Fruit fly (Drosophila melanogaster) whole organism, embryonic: Measurements from ENCODE around the gene CG13108.

Experiments
- Ada2b ChIP-seq: fragments of 200-800 bp; sonication (Bioruptor generic); IDR thresholded peaks from 2 replicates; pipeline ENCODE4 v1.3.6; 2022; ENCODE audit warnings: missing biosample characterization, missing genetic modification characterization
- B-H2 ChIP-seq: fragments of 200-800 bp; sonication (Bioruptor generic); optimal IDR thresholded peaks from 2 replicates; lab custom pipeline; 2018; ENCODE audit warnings: missing biosample characterization, mild to moderate bottlenecking, missing genetic modification characterization
- CG11085 ChIP-seq: fragments of 200-800 bp; sonication (Bioruptor generic); IDR thresholded peaks from 2 replicates; pipeline ENCODE4 v1.3.6; 2022; ENCODE audit warnings: missing biosample characterization, missing genetic modification characterization
- CG11456 ChIP-seq: fragments of 200-800 bp; sonication (Bioruptor generic); IDR thresholded peaks from 3 replicates; pipeline ENCODE4 v1.3.6; 2022; ENCODE audit warnings: missing biosample characterization, missing genetic modification characterization
- CG15601 ChIP-seq: fragments of 200-800 bp; sonication (Bioruptor generic); optimal IDR thresholded peaks from 3 replicates; lab custom pipeline; 2019; ENCODE audit warnings: missing biosample characterization, mild to moderate bottlenecking, missing genetic modification characterization, moderate library complexity
- CG1603 ChIP-seq: fragments of 200-800 bp; sonication (Bioruptor generic); optimal IDR thresholded peaks from 2 replicates; lab custom pipeline; 2019; ENCODE audit warnings: missing biosample characterization, mild to moderate bottlenecking, missing genetic modification characterization, moderate library complexity
- CG17385 ChIP-seq: fragments of 200-800 bp; sonication (Bioruptor generic); optimal IDR thresholded peaks from 3 replicates; lab custom pipeline; 2018; ENCODE audit warnings: missing biosample characterization, mild to moderate bottlenecking, missing genetic modification characterization
- CG2120 ChIP-seq: fragments of 200-800 bp; sonication (Bioruptor generic); optimal IDR thresholded peaks from 3 replicates; lab custom pipeline; 2016; ENCODE audit warnings: missing biosample characterization, missing genetic modification characterization
- CG2129 ChIP-seq: fragments of 200-800 bp; sonication (Bioruptor generic); IDR thresholded peaks from 2 replicates; pipeline ENCODE4 v1.3.6; 2022; ENCODE audit warnings: missing biosample characterization, missing genetic modification characterization; ENCODE audit not compliant: partially characterized antibody
- CG2712 ChIP-seq: fragments of 200-800 bp; optimal IDR thresholded peaks from 3 replicates; lab custom pipeline; 2019; ENCODE audit warnings: missing biosample characterization, mild to moderate bottlenecking, missing genetic modification characterization, moderate library complexity
- CG31365 ChIP-seq: fragments of 200-800 bp; sonication (Bioruptor generic); optimal IDR thresholded peaks from 2 replicates; lab custom pipeline; 2018; ENCODE audit warnings: missing biosample characterization, mild to moderate bottlenecking, missing genetic modification characterization
- CG31441 ChIP-seq: fragments of 200-800 bp; sonication (Bioruptor generic); IDR thresholded peaks from 2 replicates; pipeline ENCODE4 v1.3.6; 2022; ENCODE audit warnings: missing biosample characterization, missing genetic modification characterization
- CG3163 ChIP-seq: fragments of 200-800 bp; sonication (Bioruptor generic); optimal IDR thresholded peaks from 3 replicates; lab custom pipeline; 2016; ENCODE audit warnings: missing biosample characterization, missing genetic modification characterization
- CG3281 ChIP-seq: fragments of 200-800 bp; sonication (Bioruptor generic); optimal IDR thresholded peaks from 3 replicates; lab custom pipeline; 2017; ENCODE audit warnings: missing biosample characterization, mild to moderate bottlenecking, missing genetic modification characterization
- CG34376 ChIP-seq: fragments of 200-800 bp; sonication (Bioruptor generic); optimal IDR thresholded peaks from 2 replicates; lab custom pipeline; 2018; ENCODE audit warnings: missing biosample characterization, mild to moderate bottlenecking, missing genetic modification characterization
- CG4282 ChIP-seq: fragments of 200-800 bp; sonication (Bioruptor generic); optimal IDR thresholded peaks from 2 replicates; lab custom pipeline; 2016; ENCODE audit warnings: missing biosample characterization, missing genetic modification characterization
- CG4424 ChIP-seq: fragments of 200-800 bp; sonication (Bioruptor generic); optimal IDR thresholded peaks from 3 replicates; lab custom pipeline; 2016; ENCODE audit warnings: missing biosample characterization, missing genetic modification characterization
- CG6654 ChIP-seq: fragments of 200-800 bp; sonication (Bioruptor generic); optimal IDR thresholded peaks from 2 replicates; lab custom pipeline; 2017; ENCODE audit warnings: missing biosample characterization, mild to moderate bottlenecking, missing genetic modification characterization
- CG7745 ChIP-seq: fragments of 200-800 bp; sonication (Bioruptor generic); optimal IDR thresholded peaks from 2 replicates; lab custom pipeline; 2018; ENCODE audit warnings: missing biosample characterization, mild to moderate bottlenecking, missing genetic modification characterization, moderate library complexity
- CG7786 ChIP-seq: fragments of 200-800 bp; sonication (Bioruptor generic); optimal IDR thresholded peaks from 2 replicates; lab custom pipeline; 2016; ENCODE audit warnings: missing biosample characterization, missing genetic modification characterization
- CG7839 ChIP-seq: fragments of 200-800 bp; sonication (Bioruptor generic); optimal IDR thresholded peaks from 3 replicates; lab custom pipeline; 2018; ENCODE audit warnings: missing biosample characterization, mild to moderate bottlenecking, missing genetic modification characterization, moderate library complexity
- CG9727 ChIP-seq: fragments of 200-800 bp; sonication (Bioruptor generic); optimal IDR thresholded peaks from 3 replicates; lab custom pipeline; 2017; ENCODE audit warnings: missing biosample characterization, mild to moderate bottlenecking, missing genetic modification characterization
- MTF-1 ChIP-seq: fragments of 200-800 bp; sonication (Bioruptor generic); optimal IDR thresholded peaks from 2 replicates; lab custom pipeline; 2018; ENCODE audit warnings: missing biosample characterization, mild to moderate bottlenecking, missing genetic modification characterization, borderline replicate concordance
- Neu2 ChIP-seq: fragments of 200-800 bp; sonication (Bioruptor generic); optimal IDR thresholded peaks from 3 replicates; lab custom pipeline; 2016; ENCODE audit warnings: missing biosample characterization, missing genetic modification characterization, borderline replicate concordance
- Nf-YC ChIP-seq: fragments of 200-800 bp; optimal IDR thresholded peaks from 3 replicates; lab custom pipeline; 2019; ENCODE audit warnings: missing biosample characterization, mild to moderate bottlenecking, missing genetic modification characterization, moderate library complexity
- Opbp ChIP-seq: fragments of 200-800 bp; sonication (Bioruptor generic); IDR thresholded peaks from 3 replicates; pipeline ENCODE4 v1.3.6; 2022; ENCODE audit warnings: missing biosample characterization, missing genetic modification characterization; ENCODE audit not compliant: partially characterized antibody
- Ptx1 ChIP-seq: fragments of 200-800 bp; sonication (Bioruptor generic); IDR thresholded peaks from 2 replicates; pipeline ENCODE4 v1.3.6; 2022; ENCODE audit warnings: missing biosample characterization, missing genetic modification characterization
- Xrp1 ChIP-seq: fragments of 200-800 bp; sonication (Bioruptor generic); IDR thresholded peaks from 2 replicates; pipeline ENCODE4 v1.3.6; 2022; ENCODE audit warnings: missing biosample characterization, missing genetic modification characterization
- al ChIP-seq: fragments of 200-800 bp; sonication (Bioruptor generic); IDR thresholded peaks from 2 replicates; pipeline ENCODE4 v1.3.6; 2022; ENCODE audit warnings: missing biosample characterization, missing genetic modification characterization
- ap ChIP-seq: fragments of 200-800 bp; sonication (Bioruptor generic); IDR thresholded peaks from 2 replicates; pipeline ENCODE4 v1.3.6; 2022; ENCODE audit warnings: missing biosample characterization, missing genetic modification characterization
- ase ChIP-seq: fragments of 200-800 bp; sonication (Bioruptor generic); IDR thresholded peaks from 3 replicates; pipeline ENCODE4 v1.3.6; 2022; ENCODE audit warnings: missing biosample characterization, missing genetic modification characterization
- br ChIP-seq: fragments of >200 bp; optimal IDR thresholded peaks from 2 replicates; lab custom pipeline; 2017
- btn ChIP-seq: fragments of 200-800 bp; sonication (Bioruptor generic); optimal IDR thresholded peaks from 2 replicates; lab custom pipeline; 2016; ENCODE audit warnings: missing biosample characterization, missing genetic modification characterization
- chn ChIP-seq: fragments of 200-800 bp; sonication (Bioruptor generic); optimal IDR thresholded peaks from 2 replicates; lab custom pipeline; 2016; ENCODE audit warnings: missing biosample characterization, missing genetic modification characterization
- ci ChIP-seq: fragments of 200-800 bp; sonication (Bioruptor generic); IDR thresholded peaks from 3 replicates; pipeline ENCODE4 v1.3.6; 2022; ENCODE audit warnings: missing biosample characterization, missing genetic modification characterization
- croc ChIP-seq: fragments of 200-800 bp; sonication (Bioruptor generic); conservative IDR thresholded peaks from 3 replicates; pipeline ENCODE4 v1.3.6; 2022; ENCODE audit warnings: missing biosample characterization, missing genetic modification characterization
- dan ChIP-seq: fragments of 200-800 bp; sonication (Bioruptor generic); IDR thresholded peaks from 2 replicates; pipeline ENCODE4 v1.3.6; 2022; ENCODE audit warnings: missing biosample characterization, missing genetic modification characterization
- disco-r ChIP-seq: fragments of 200-800 bp; sonication (Bioruptor generic); optimal IDR thresholded peaks from 2 replicates; lab custom pipeline; 2016; ENCODE audit warnings: missing biosample characterization, missing genetic modification characterization
- dysf ChIP-seq: fragments of 200-800 bp; sonication (Bioruptor generic); IDR thresholded peaks from 3 replicates; pipeline ENCODE4 v1.3.6; 2022; ENCODE audit warnings: missing biosample characterization, missing genetic modification characterization
- en ChIP-seq: fragments of 200-800 bp; sonication (Bioruptor generic); optimal IDR thresholded peaks from 2 replicates; lab custom pipeline; 2016; ENCODE audit warnings: missing biosample characterization, missing genetic modification characterization
- esg ChIP-seq: fragments of 200-800 bp; sonication (Bioruptor generic); conservative IDR thresholded peaks from 2 replicates; pipeline ENCODE4 v1.3.6; 2022; ENCODE audit warnings: missing biosample characterization, missing genetic modification characterization
- grn ChIP-seq: fragments of 200-800 bp; sonication (Bioruptor generic); optimal IDR thresholded peaks from 3 replicates; lab custom pipeline; 2017; ENCODE audit warnings: missing biosample characterization, missing genetic modification characterization
- mld ChIP-seq: fragments of 200-800 bp; sonication (Bioruptor generic); IDR thresholded peaks from 3 replicates; pipeline ENCODE4 v1.3.6; 2022; ENCODE audit warnings: missing biosample characterization, missing genetic modification characterization; ENCODE audit not compliant: partially characterized antibody
- org-1 ChIP-seq: fragments of 200-800 bp; sonication (Bioruptor generic); optimal IDR thresholded peaks from 2 replicates; lab custom pipeline; 2017; ENCODE audit warnings: missing biosample characterization, missing genetic modification characterization
- ro ChIP-seq: fragments of 200-800 bp; sonication (Bioruptor generic); IDR thresholded peaks from 2 replicates; pipeline ENCODE4 v1.3.6; 2022; ENCODE audit warnings: missing biosample characterization, missing genetic modification characterization
- run ChIP-seq: fragments of 200-800 bp; sonication (Bioruptor generic); optimal IDR thresholded peaks from 3 replicates; lab custom pipeline; 2018; ENCODE audit warnings: missing biosample characterization, mild to moderate bottlenecking, missing genetic modification characterization
- sens-2 ChIP-seq: fragments of 200-800 bp; sonication (Bioruptor generic); IDR thresholded peaks from 2 replicates; pipeline ENCODE4 v1.3.6; 2022; ENCODE audit warnings: missing biosample characterization, missing genetic modification characterization
- seq ChIP-seq: fragments of 200-800 bp; sonication (Bioruptor generic); IDR thresholded peaks from 2 replicates; pipeline ENCODE4 v1.3.6; 2022; ENCODE audit warnings: missing biosample characterization, missing genetic modification characterization
- sim ChIP-seq: fragments of 200-800 bp; sonication (Bioruptor generic); IDR thresholded peaks from 2 replicates; pipeline ENCODE4 v1.3.6; 2022; ENCODE audit warnings: missing biosample characterization, missing genetic modification characterization
- trem ChIP-seq: fragments of 200-800 bp; optimal IDR thresholded peaks from 3 replicates; lab custom pipeline; 2019; ENCODE audit warnings: missing biosample characterization, mild to moderate bottlenecking, missing genetic modification characterization, moderate library complexity
- ttk ChIP-seq: fragments of 200-800 bp; sonication (Bioruptor generic); IDR thresholded peaks from 2 replicates; pipeline ENCODE4 v2.1.2; 2022; ENCODE audit warnings: missing biosample characterization, missing genetic modification characterization
- tx ChIP-seq: fragments of 200-800 bp; sonication (Bioruptor generic); optimal IDR thresholded peaks from 2 replicates; lab custom pipeline; 2016; ENCODE audit warnings: missing biosample characterization, missing genetic modification characterization
- yki ChIP-seq: fragments of >200 bp; optimal IDR thresholded peaks from 3 replicates; lab custom pipeline; 2018

The CG13108 gene

dm6 chr2L:9207133-9207532, 43.1 kb downstream of the CG13108 start (continued):
- no peak for TF ChIP-seq CG3163 (GFP tag; lab: Kevin White, UChicago)
- TF ChIP-seq sens-2 (GFP tag; lab: Robert Waterston, UW): no peak
- TF ChIP-seq mld (GFP tag; lab: Robert Waterston, UW): no peak
- TF ChIP-seq CG4282 (GFP tag; lab: Kevin White, UChicago): no peak
- no peak for TF ChIP-seq CG1603
- no peak for TF ChIP-seq tx (GFP tag; lab: Kevin White, UChicago)
- no peak for TF ChIP-seq CG7745 (tag; lab: Kevin White, UChicago)
- TF ChIP-seq Xrp1 (GFP tag; lab: Robert Waterston, UW): no peak
- TF ChIP-seq ap: no peak
- peak; percentile 22; the same call in 1 of the 2 replicates for TF ChIP-seq Ada2b (GFP tag; lab: Robert Waterston, UW)
- peak; percentile 34; the same call in 1 of the 3 replicates for TF ChIP-seq ase (GFP tag; lab: Robert Waterston, UW)
- peak; percentile 34; the same call in 1 of the 2 replicates for TF ChIP-seq ttk (GFP tag; lab: Robert Waterston, UW)
- peak; percentile 45 for TF ChIP-seq Ptx1 (GFP tag; lab: Robert Waterston, UW)
- peak; percentile 56; the same call in 1 of the 2 replicates for TF ChIP-seq CG31441 (GFP tag; lab: Robert Waterston, UW)
- peak; percentile 15 for TF ChIP-seq org-1
- TF ChIP-seq ci (GFP tag; lab: Robert Waterston, UW): peak; percentile 35; the same call in 1 of the 3 replicates
- no peak for TF ChIP-seq trem (tag; lab: Kevin White, UChicago)
- TF ChIP-seq Nf-YC (tag; lab: Kevin White, UChicago): no peak
- TF ChIP-seq en (GFP tag; lab: Kevin White, UChicago): no peak
- TF ChIP-seq Neu2 (GFP tag; lab: Kevin White, UChicago): no peak
- TF ChIP-seq CG11085 (GFP tag; lab: Robert Waterston, UW): no peak
- TF ChIP-seq chn: no peak
- TF ChIP-seq CG2120: no peak
- TF ChIP-seq Opbp (GFP tag; lab: Robert Waterston, UW): no peak
- no peak for TF ChIP-seq CG3281 (GFP tag; lab: Kevin White, UChicago)
- TF ChIP-seq CG15601 (tag; lab: Kevin White, UChicago): peak; percentile 58
- no peak for TF ChIP-seq CG6654 (GFP tag; lab: Kevin White, UChicago)
- peak; percentile 32 for TF ChIP-seq run
- TF ChIP-seq esg (GFP tag; lab: Robert Waterston, UW): no peak
- TF ChIP-seq grn (GFP tag; lab: Kevin White, UChicago): no peak
- TF ChIP-seq CG7786: no peak
- TF ChIP-seq CG2712 (tag; lab: Kevin White, UChicago): peak; percentile 69
- TF ChIP-seq MTF-1 (GFP tag; lab: Kevin White, UChicago): no peak
- peak; percentile 43; the same call in 2 of the 3 replicates for TF ChIP-seq croc (GFP tag; lab: Robert Waterston, UW)
- TF ChIP-seq CG7839 (tag; lab: Kevin White, UChicago): peak; percentile 66
- no peak for TF ChIP-seq yki (lab: Kevin White, UChicago)
- TF ChIP-seq sim (GFP tag; lab: Robert Waterston, UW): no peak
- peak; percentile 53 for TF ChIP-seq CG4424
- no peak for TF ChIP-seq seq (GFP tag; lab: Robert Waterston, UW)
- TF ChIP-seq al (GFP tag; lab: Robert Waterston, UW): no peak
- no peak for TF ChIP-seq ro (GFP tag; lab: Robert Waterston, UW)
- TF ChIP-seq CG2129: no peak
- no peak for TF ChIP-seq B-H2 (GFP tag; lab: Kevin White, UChicago)
- no peak for TF ChIP-seq btn (GFP tag; lab: Kevin White, UChicago)
- no peak for TF ChIP-seq disco-r (GFP tag; lab: Kevin White, UChicago)
- no peak for TF ChIP-seq CG31365 (tag; lab: Kevin White, UChicago)
- peak; percentile 10 for TF ChIP-seq CG17385 (GFP tag; lab: Kevin White, UChicago)
- no peak for TF ChIP-seq CG9727 (GFP tag; lab: Kevin White, UChicago)
- no peak for TF ChIP-seq br (lab: Kevin White, UChicago)
- TF ChIP-seq dysf (GFP tag; lab: Robert Waterston, UW): peak; percentile 38; the same call in 1 of the 3 replicates
- TF ChIP-seq CG11456: no peak
- no peak for TF ChIP-seq CG34376 (GFP tag; lab: Kevin White, UChicago)
- TF ChIP-seq dan: no peak
